Worm (Caenorhabditis elegans) whole organism, L1 larva: Measurements from ENCODE around the gene riok-3.

ENCODE experiments used
- ama-1 ChIP-seq: fragments of 150-350 bp; optimal IDR thresholded peaks from 2 replicates; lab custom pipeline; 2014
- ceh-90 ChIP-seq: sonication (generic microtip); optimal IDR thresholded peaks from 2 replicates; lab custom pipeline; 2016; ENCODE audit warnings: missing genetic modification characterization, missing compliant biosample characterization
- egl-27 ChIP-seq, 2 experiments: fragments of 150-350 bp in 1 of 2; sonication (generic microtip); optimal IDR thresholded peaks; 3 replicates each; lab custom pipeline; 2017 to 2018; ENCODE audit warnings: missing biosample characterization in 2 of 2, missing genetic modification characterization in 2 of 2, missing genetic modification reagents in 2 of 2
- fkh-10 ChIP-seq: sonication (generic microtip); optimal IDR thresholded peaks from 2 replicates; lab custom pipeline; 2017; ENCODE audit warnings: missing biosample characterization, missing genetic modification reagents, missing genetic modification characterization
- fkh-4 ChIP-seq: sonication (generic microtip); optimal IDR thresholded peaks from 2 replicates; lab custom pipeline; 2016; ENCODE audit warnings: missing compliant biosample characterization, missing genetic modification characterization, borderline replicate concordance
- lin-13 ChIP-seq: fragments of 150-350 bp; optimal IDR thresholded peaks from 2 replicates; lab custom pipeline; 2014; ENCODE audit warnings: missing biosample characterization, missing genetic modification reagents, missing genetic modification characterization
- rnt-1 ChIP-seq: sonication (generic microtip); optimal IDR thresholded peaks from 2 replicates; lab custom pipeline; 2016; ENCODE audit warnings: mild to moderate bottlenecking, missing genetic modification characterization, moderate library complexity, missing compliant biosample characterization

DNA sequence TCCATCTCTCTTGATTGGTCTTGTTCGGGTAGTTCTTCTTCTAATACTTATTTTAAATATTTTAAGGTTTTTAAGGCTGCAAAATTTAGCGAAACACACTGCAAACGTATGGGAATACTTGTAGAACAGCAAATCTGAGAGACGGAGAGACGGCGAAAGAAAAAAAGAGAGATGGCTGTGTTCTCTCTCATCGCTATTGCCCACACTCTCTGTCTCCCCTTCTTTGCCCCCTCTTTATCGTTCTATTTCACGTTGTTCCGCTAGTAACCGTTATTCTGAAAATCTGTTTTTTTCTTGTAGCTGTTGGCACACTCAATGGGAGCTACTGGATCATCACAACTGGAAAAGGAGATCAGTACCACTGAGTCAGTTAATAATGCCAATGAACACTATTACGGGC lies 28.5 kb downstream of the riok-3 start, which contains the start of gene usp-46:
- TF ChIP-seq egl-27 (tag; optimal IDR thresholded peaks at IDR 0.05; lab: Kevin White, UChicago), result no peak
- TF ChIP-seq fkh-10 (GFP tag; lab: Kevin White, UChicago), result no peak
- no peak for TF ChIP-seq rnt-1 (tag; lab: Kevin White, UChicago)
- TF ChIP-seq ama-1 (lab: Kevin White, UChicago), result no peak
- no peak for TF ChIP-seq lin-13 (GFP tag; lab: Kevin White, UChicago)
- TF ChIP-seq fkh-4, result no peak
- TF ChIP-seq ceh-90 (tag; lab: Kevin White, UChicago), result no peak
